Fruit fly (Drosophila melanogaster) whole organism, prepupa: ENCODE data around the gene CG12003.
A peak's percentile ranks its signal among the peaks of the same experiment; 100 is the strongest.

ENCODE experiments used
- Blimp-1 ChIP-seq: fragments of 200-800 bp; sonication (Bioruptor generic); optimal IDR thresholded peaks from 3 replicates; lab custom pipeline; 2017; ENCODE audit warnings: missing biosample characterization, missing genetic modification characterization, mild to moderate bottlenecking, moderate library complexity, missing genetic modification reagents
- CG10631 ChIP-seq: fragments of 200-800 bp; sonication (Bioruptor generic); optimal IDR thresholded peaks from 2 replicates; lab custom pipeline; 2016; ENCODE audit warnings: missing biosample characterization, missing genetic modification characterization
- CG10669 ChIP-seq: fragments of 200-800 bp; sonication (Bioruptor generic); optimal IDR thresholded peaks from 3 replicates; lab custom pipeline; 2018; ENCODE audit warnings: missing biosample characterization, mild to moderate bottlenecking, missing genetic modification characterization, moderate library complexity
- CG11294 ChIP-seq: fragments of 200-800 bp; sonication (Bioruptor generic); IDR thresholded peaks from 2 replicates; pipeline ENCODE4 v1.3.6; 2022; ENCODE audit warnings: missing biosample characterization, missing genetic modification characterization
- CG15336 ChIP-seq: fragments of 200-800 bp; sonication (Bioruptor generic); IDR thresholded peaks from 2 replicates; pipeline ENCODE4 v1.3.6; 2022; ENCODE audit warnings: missing biosample characterization, missing genetic modification characterization
- CG16779 ChIP-seq: fragments of 200-800 bp; sonication (Bioruptor generic); optimal IDR thresholded peaks from 3 replicates; lab custom pipeline; 2017; ENCODE audit warnings: missing biosample characterization, mild to moderate bottlenecking, missing genetic modification characterization
- CG3032 ChIP-seq: fragments of 200-800 bp; optimal IDR thresholded peaks from 2 replicates; lab custom pipeline; 2019; ENCODE audit warnings: missing biosample characterization, mild to moderate bottlenecking, missing genetic modification characterization, moderate library complexity
- CG31627 ChIP-seq: fragments of 200-800 bp; sonication (Bioruptor generic); optimal IDR thresholded peaks from 3 replicates; lab custom pipeline; 2016; ENCODE audit warnings: missing biosample characterization, missing genetic modification characterization
- CG32006 ChIP-seq: fragments of 200-800 bp; sonication (Bioruptor generic); optimal IDR thresholded peaks from 3 replicates; lab custom pipeline; 2017; ENCODE audit warnings: missing biosample characterization, mild to moderate bottlenecking, missing genetic modification characterization
- CG34406 ChIP-seq: fragments of 200-800 bp; sonication (Bioruptor generic); optimal IDR thresholded peaks from 3 replicates; lab custom pipeline; 2016; ENCODE audit warnings: missing biosample characterization, missing genetic modification characterization
- CG3919 ChIP-seq: fragments of 200-800 bp; sonication (Bioruptor generic); optimal IDR thresholded peaks from 3 replicates; lab custom pipeline; 2016; ENCODE audit warnings: missing biosample characterization, missing genetic modification characterization
- CG4318 ChIP-seq: fragments of 200-800 bp; sonication (Bioruptor generic); optimal IDR thresholded peaks from 3 replicates; lab custom pipeline; 2017; ENCODE audit warnings: missing biosample characterization, mild to moderate bottlenecking, missing genetic modification characterization
- CG6163 ChIP-seq: fragments of 200-800 bp; sonication (Bioruptor generic); IDR thresholded peaks from 3 replicates; pipeline ENCODE4 v1.3.6; 2022; ENCODE audit warnings: missing biosample characterization, missing genetic modification characterization
- CG6276 ChIP-seq: fragments of 200-800 bp; sonication (Bioruptor generic); optimal IDR thresholded peaks from 2 replicates; lab custom pipeline; 2017; ENCODE audit warnings: missing biosample characterization, mild to moderate bottlenecking, missing genetic modification characterization
- CG6792 ChIP-seq: fragments of 200-800 bp; sonication (Bioruptor generic); optimal IDR thresholded peaks from 3 replicates; lab custom pipeline; 2016; ENCODE audit warnings: missing biosample characterization, missing genetic modification characterization
- CG6808 ChIP-seq: fragments of 200-800 bp; sonication (Bioruptor generic); optimal IDR thresholded peaks from 3 replicates; lab custom pipeline; 2017; ENCODE audit warnings: missing biosample characterization, missing genetic modification characterization, mild to moderate bottlenecking, moderate library complexity, missing genetic modification reagents
- CG6854 ChIP-seq: fragments of 200-800 bp; sonication (Bioruptor generic); optimal IDR thresholded peaks from 2 replicates; lab custom pipeline; 2017; ENCODE audit warnings: missing biosample characterization, mild to moderate bottlenecking, missing genetic modification characterization
- CG7368 ChIP-seq: fragments of 200-800 bp; sonication (Bioruptor generic); optimal IDR thresholded peaks from 3 replicates; lab custom pipeline; 2016; ENCODE audit warnings: missing biosample characterization, missing genetic modification characterization
- CG8319 ChIP-seq: fragments of 200-800 bp; sonication (Bioruptor generic); optimal IDR thresholded peaks from 3 replicates; lab custom pipeline; 2016; ENCODE audit warnings: missing biosample characterization, missing genetic modification characterization
- Eip75B ChIP-seq: fragments of 200-800 bp; sonication (Bioruptor generic); optimal IDR thresholded peaks from 3 replicates; lab custom pipeline; 2016; ENCODE audit warnings: missing biosample characterization, missing genetic modification characterization
- Eip78C ChIP-seq: fragments of 200-800 bp; sonication (Bioruptor generic); peaks from one replicate; lab custom pipeline; 2016; ENCODE audit warnings: missing biosample characterization, missing genetic modification characterization
- Ets96B ChIP-seq: fragments of 200-800 bp; optimal IDR thresholded peaks from 2 replicates; lab custom pipeline; 2019; ENCODE audit warnings: missing biosample characterization, mild to moderate bottlenecking, missing genetic modification characterization, moderate library complexity
- Gug ChIP-seq: fragments of 200-800 bp; sonication (Bioruptor generic); IDR thresholded peaks from 2 replicates; pipeline ENCODE4 v1.3.6; 2022; ENCODE audit warnings: missing biosample characterization, missing genetic modification characterization
- Hr38 ChIP-seq: sonication (Bioruptor generic); optimal IDR thresholded peaks from 2 replicates; lab custom pipeline; 2016; ENCODE audit warnings: missing biosample characterization, missing genetic modification characterization
- Hr39 ChIP-seq: fragments of 200-800 bp; sonication (Bioruptor generic); optimal IDR thresholded peaks from 2 replicates; lab custom pipeline; 2016; ENCODE audit warnings: missing biosample characterization, missing genetic modification characterization
- Lpt ChIP-seq: fragments of 200-800 bp; sonication (Bioruptor generic); optimal IDR thresholded peaks from 3 replicates; lab custom pipeline; 2016; ENCODE audit warnings: missing biosample characterization, missing genetic modification characterization
- Sox102F ChIP-seq: fragments of 200-800 bp; sonication (Bioruptor generic); optimal IDR thresholded peaks from 2 replicates; lab custom pipeline; 2016; ENCODE audit warnings: missing biosample characterization, mild to moderate bottlenecking, missing genetic modification characterization
- Sox14 ChIP-seq: fragments of 200-800 bp; sonication (Bioruptor generic); optimal IDR thresholded peaks from 3 replicates; lab custom pipeline; 2016; ENCODE audit warnings: missing biosample characterization, missing genetic modification characterization
- Sox15 ChIP-seq: fragments of 200-800 bp; sonication (Bioruptor generic); optimal IDR thresholded peaks from 3 replicates; lab custom pipeline; 2016; ENCODE audit warnings: missing biosample characterization, missing genetic modification characterization
- achi ChIP-seq: fragments of 200-800 bp; sonication (Bioruptor generic); optimal IDR thresholded peaks from 3 replicates; lab custom pipeline; 2016; ENCODE audit warnings: missing biosample characterization, missing genetic modification characterization
- acj6 ChIP-seq: fragments of 200-800 bp; sonication (Bioruptor generic); optimal IDR thresholded peaks from 3 replicates; lab custom pipeline; 2016; ENCODE audit warnings: missing biosample characterization, missing genetic modification characterization
- dac ChIP-seq: fragments of 200-800 bp; sonication (Bioruptor generic); optimal IDR thresholded peaks from 2 replicates; lab custom pipeline; 2017; ENCODE audit warnings: missing biosample characterization, mild to moderate bottlenecking, missing genetic modification characterization
- dsx ChIP-seq: fragments of 200-800 bp; optimal IDR thresholded peaks from 3 replicates; lab custom pipeline; 2019; ENCODE audit warnings: missing biosample characterization, mild to moderate bottlenecking, missing genetic modification characterization, moderate library complexity; ENCODE audit not compliant: poor library complexity, severe bottlenecking
- esn ChIP-seq: fragments of 200-800 bp; sonication (Bioruptor generic); optimal IDR thresholded peaks from 2 replicates; lab custom pipeline; 2016; ENCODE audit warnings: missing biosample characterization, mild to moderate bottlenecking, missing genetic modification characterization, moderate library complexity
- fd59A ChIP-seq: fragments of 200-800 bp; sonication (Bioruptor generic); optimal IDR thresholded peaks from 2 replicates; lab custom pipeline; 2017; ENCODE audit warnings: missing biosample characterization, mild to moderate bottlenecking, missing genetic modification characterization, missing genetic modification reagents
- fkh ChIP-seq: fragments of 200-800 bp; sonication (Bioruptor generic); optimal IDR thresholded peaks from 3 replicates; lab custom pipeline; 2017; ENCODE audit warnings: missing biosample characterization, mild to moderate bottlenecking, missing genetic modification characterization, moderate library complexity
- lz ChIP-seq: fragments of 200-800 bp; sonication (Bioruptor generic); optimal IDR thresholded peaks from 3 replicates; lab custom pipeline; 2016; ENCODE audit warnings: missing biosample characterization, missing genetic modification characterization
- pdm3 ChIP-seq: fragments of 200-800 bp; sonication (Bioruptor generic); optimal IDR thresholded peaks from 3 replicates; lab custom pipeline; 2016; ENCODE audit warnings: missing biosample characterization, missing genetic modification characterization
- salr ChIP-seq, 2 experiments: fragments of 200-800 bp; sonication (Bioruptor generic); optimal IDR thresholded peaks; 3 replicates each; lab custom pipeline; 2016 to 2018; ENCODE audit warnings: missing biosample characterization in 2 of 2, missing genetic modification characterization in 2 of 2, mild to moderate bottlenecking in 1 of 2
- ss ChIP-seq, 2 experiments: fragments of 200-800 bp; sonication (Bioruptor generic); optimal IDR thresholded peaks; 2 replicates in 1 of 2; 3 replicates in 1 of 2; lab custom pipeline; 2017 to 2018; ENCODE audit warnings: mild to moderate bottlenecking in 2 of 2, missing biosample characterization in 2 of 2, missing genetic modification characterization in 2 of 2, moderate library complexity in 1 of 2
- svp ChIP-seq: fragments of 200-800 bp; sonication (Bioruptor generic); peaks from one replicate; lab custom pipeline; 2016; ENCODE audit warnings: missing biosample characterization, missing genetic modification characterization
- topi ChIP-seq: fragments of 200-800 bp; sonication (Bioruptor generic); optimal IDR thresholded peaks from 3 replicates; lab custom pipeline; 2016; ENCODE audit warnings: missing biosample characterization, missing genetic modification characterization

Gene CG12003

DNA sequence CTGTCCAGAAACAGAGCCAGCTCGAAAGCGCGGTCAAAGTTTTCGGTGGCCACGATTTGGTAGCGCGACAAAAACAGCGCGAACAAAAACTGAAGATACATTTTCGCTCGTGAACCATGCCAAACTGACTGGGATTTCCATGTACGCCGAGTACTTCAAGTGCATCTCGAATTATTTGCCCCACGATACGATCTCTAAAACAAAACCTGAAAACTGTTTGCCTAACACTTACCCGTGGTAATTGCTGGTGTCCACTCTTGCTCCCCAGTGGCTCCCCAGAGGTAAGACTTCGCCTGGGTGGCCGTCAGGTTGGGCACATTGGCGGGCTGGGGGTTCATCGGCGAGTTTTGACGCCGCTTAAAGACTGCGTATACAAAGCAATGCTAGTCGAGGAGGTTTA, 34.0 kb upstream of the CG12003 start, which contains the start of gene Ir62a:
Gene Ir62a (minus strand): TSS at position 101 of the 400 bp plus-strand sequence.
- TF ChIP-seq Eip75B (GFP tag; lab: Kevin White, UChicago): no peak
- TF ChIP-seq dac (GFP tag; lab: Kevin White, UChicago): no peak
- no peak for TF ChIP-seq Sox102F (GFP tag; lab: Kevin White, UChicago)
- no peak for TF ChIP-seq Eip78C (GFP tag; lab: Kevin White, UChicago)
- no peak for TF ChIP-seq CG4318 (GFP tag; lab: Kevin White, UChicago)
- TF ChIP-seq svp (GFP tag; lab: Kevin White, UChicago): no peak

dm6 chr3L:1533699-1534431, 31.3 kb upstream of the CG12003 start, which contains the start of gene Iml1:
Iml1 (minus strand) TSS chr3L:1534034.
- TF ChIP-seq fkh: peak; percentile 41
- TF ChIP-seq CG7368 (GFP tag; lab: Kevin White, UChicago): no peak
- TF ChIP-seq dsx (GFP tag; lab: Kevin White, UChicago): no peak
- TF ChIP-seq Blimp-1: no peak
- peak; percentile 18 for TF ChIP-seq lz (GFP tag; lab: Kevin White, UChicago)
- peak; percentile 63 for TF ChIP-seq svp (GFP tag; lab: Kevin White, UChicago)
- TF ChIP-seq fd59A (GFP tag; lab: Kevin White, UChicago): no peak
- no peak for TF ChIP-seq Hr39 (GFP tag; lab: Kevin White, UChicago)
- TF ChIP-seq CG6808 (GFP tag; lab: Kevin White, UChicago): no peak
- TF ChIP-seq Ets96B (tag; lab: Kevin White, UChicago): no peak
- TF ChIP-seq esn (GFP tag; lab: Kevin White, UChicago): peak; percentile 43
- no peak for TF ChIP-seq CG16779 (tag; lab: Kevin White, UChicago)

DNA sequence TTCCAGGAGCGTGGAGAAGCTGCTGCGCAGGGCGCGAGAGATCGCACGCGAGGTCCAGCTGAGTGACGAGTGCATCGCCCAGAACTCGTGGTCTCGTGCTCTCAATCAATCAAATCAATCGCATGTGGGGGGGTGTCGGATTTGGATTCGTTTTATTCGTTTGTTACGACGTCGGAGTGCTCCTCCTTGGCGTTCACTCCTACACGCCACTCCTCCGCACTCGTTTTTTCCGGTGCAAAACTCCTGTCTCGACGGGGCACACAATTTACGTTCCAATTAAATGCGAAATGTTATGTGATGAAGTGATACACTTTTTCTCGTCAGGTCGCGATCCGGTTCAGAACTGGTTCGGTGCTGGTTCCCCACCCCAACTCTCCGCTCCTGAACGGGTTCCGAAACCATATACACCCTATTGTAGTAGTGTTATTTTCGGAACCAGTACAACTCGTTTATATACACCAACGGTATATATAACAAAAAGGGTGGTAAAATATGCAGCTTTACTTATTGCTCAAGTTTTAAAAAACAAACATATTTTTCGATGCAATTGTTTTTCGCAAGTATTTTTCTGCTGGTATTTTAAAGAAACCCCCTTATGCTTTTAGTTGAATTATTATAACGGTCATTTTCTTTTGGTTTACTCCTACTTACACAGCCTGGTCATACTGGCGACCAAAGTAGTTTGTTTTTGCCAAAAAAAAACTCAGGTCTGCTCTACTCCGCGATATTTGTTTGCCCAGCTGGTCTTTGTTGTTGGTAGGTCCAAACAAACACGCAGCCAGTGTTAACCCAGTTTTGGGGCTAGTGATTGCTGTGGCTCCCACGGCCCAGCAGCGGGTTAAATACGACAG, 28.5 kb upstream of the CG12003 start, which contains the start of the genes CG12091 and pns:
Gene CG12091 (minus strand): TSS at position 349 of the 851 bp plus-strand sequence.
Gene pns (plus strand): TSS at position 651 of the 851 bp plus-strand sequence.
- TF ChIP-seq CG34406 (GFP tag; lab: Kevin White, UChicago) (peak; percentile 24), ss (GFP tag; optimal IDR thresholded peaks at IDR 0.05; lab: Kevin White, UChicago) (peak in 1 of 2 experiments; percentile 29), pdm3 (GFP tag; lab: Kevin White, UChicago) (no peak), Lpt (GFP tag; lab: Kevin White, UChicago) (peak; percentile 21), dsx (GFP tag; lab: Kevin White, UChicago) (no peak), CG16779 (tag; lab: Kevin White, UChicago) (no peak), CG10669 (no peak), CG6854 (GFP tag; lab: Kevin White, UChicago) (peak; percentile 30), acj6 (GFP tag; lab: Kevin White, UChicago) (no peak), fd59A (GFP tag; lab: Kevin White, UChicago) (no peak), CG11294 (GFP tag; lab: Robert Waterston, UW) (no peak), CG10631 (GFP tag; lab: Kevin White, UChicago) (no peak), CG31627 (GFP tag; lab: Kevin White, UChicago) (peak; percentile 60), CG32006 (no peak), Sox14 (peak; percentile 44), Blimp-1 (no peak), Hr38 (no peak), Ets96B (tag; lab: Kevin White, UChicago) (peak; percentile 20), CG8319 (no peak), Gug (0 out of 2 replicates have a peak, but pooled peaks have one; percentile 13), CG6276 (GFP tag; lab: Kevin White, UChicago) (no peak), Eip78C (GFP tag; lab: Kevin White, UChicago) (peak; percentile 88), CG3919 (GFP tag; lab: Kevin White, UChicago) (peak; percentile 64), topi (GFP tag; lab: Kevin White, UChicago) (peak; percentile 41), CG7368 (GFP tag; lab: Kevin White, UChicago) (peak; percentile 39), salr (GFP tag; optimal IDR thresholded peaks at IDR 0.05; lab: Kevin White, UChicago) (no peak), CG15336 (GFP tag; lab: Robert Waterston, UW) (peak; percentile 54), CG6792 (peak; percentile 33), lz (GFP tag; lab: Kevin White, UChicago) (peak; percentile 65), CG6163 (GFP tag; lab: Robert Waterston, UW) (peak; percentile 70; the same call in 2 of the 3 replicates), Eip75B (GFP tag; lab: Kevin White, UChicago) (peak; percentile 66), achi (GFP tag; lab: Kevin White, UChicago) (no peak), Sox15 (no peak), CG3032 (tag; lab: Kevin White, UChicago) (peak; percentile 58)
